Worm (Caenorhabditis elegans) whole organism, L3 larva: ENCODE measurements around the gene F53H2.3.

Source experiments
- ceh-28 ChIP-seq: fragments of 150-350 bp; optimal IDR thresholded peaks from 2 replicates; lab custom pipeline; 2014; ENCODE audit warnings: missing biosample characterization, missing genetic modification reagents, missing genetic modification characterization
- fos-1 ChIP-seq: fragments of 150-350 bp; optimal IDR thresholded peaks from 2 replicates; lab custom pipeline; 2014; ENCODE audit warnings: missing biosample characterization, missing genetic modification characterization
- lin-15B ChIP-seq: fragments of 150-350 bp; optimal IDR thresholded peaks from 2 replicates; lab custom pipeline; 2014; ENCODE audit warnings: missing biosample characterization, missing genetic modification characterization
- lin-39 ChIP-seq: fragments of 150-350 bp; optimal IDR thresholded peaks from 2 replicates; lab custom pipeline; 2018; ENCODE audit warnings: missing biosample characterization, missing genetic modification reagents, missing genetic modification characterization
- mml-1 ChIP-seq: fragments of 150-350 bp; sonication (generic microtip); optimal IDR thresholded peaks from 3 replicates; lab custom pipeline; 2014; ENCODE audit warnings: missing biosample characterization, missing genetic modification characterization
- nhr-76 ChIP-seq: fragments of 150-350 bp; sonication (generic microtip); optimal IDR thresholded peaks from 5 replicates; lab custom pipeline; 2014; ENCODE audit warnings: missing biosample characterization, missing genetic modification characterization
- pqm-1 ChIP-seq: fragments of 150-350 bp; optimal IDR thresholded peaks from 2 replicates; lab custom pipeline; 2017; ENCODE audit warnings: missing biosample characterization, missing genetic modification characterization, inconsistent platforms
- unc-39 ChIP-seq: sonication (generic microtip); optimal IDR thresholded peaks from 4 replicates; lab custom pipeline; 2017; ENCODE audit warnings: missing biosample characterization, missing genetic modification characterization
- zag-1 ChIP-seq: fragments of 150-350 bp; optimal IDR thresholded peaks from 2 replicates; lab custom pipeline; 2014; ENCODE audit warnings: missing biosample characterization, missing genetic modification characterization
- ztf-11 ChIP-seq: fragments of 150-350 bp; optimal IDR thresholded peaks from 2 replicates; lab custom pipeline; 2014; ENCODE audit warnings: missing biosample characterization, missing genetic modification characterization
- ztf-4 ChIP-seq: fragments of 150-350 bp; optimal IDR thresholded peaks from 2 replicates; lab custom pipeline; 2014; ENCODE audit warnings: missing biosample characterization, missing genetic modification characterization

DNA sequence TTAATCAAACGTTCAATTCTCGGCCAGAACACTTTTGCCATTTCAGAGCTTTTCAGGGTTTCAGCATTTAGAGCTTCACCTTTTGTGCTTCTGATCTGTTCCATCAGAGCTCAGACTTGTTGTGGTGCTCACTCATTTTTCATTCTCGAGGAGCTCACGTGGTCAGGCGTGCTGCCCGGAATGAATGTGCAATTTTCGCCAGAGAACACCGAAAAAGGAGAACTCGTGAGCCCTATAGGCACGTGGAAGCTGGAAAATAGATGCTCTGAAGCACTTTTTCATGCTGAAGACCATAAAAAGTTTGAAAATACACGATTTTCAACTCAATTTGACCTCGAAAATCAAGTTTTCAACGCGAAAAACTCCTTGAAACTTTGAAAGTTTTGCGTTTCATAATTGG is 8.1 kb upstream of the F53H2.3 start:
- TF ChIP-seq ztf-11 (tag; lab: Kevin White, UChicago) (no peak), zag-1 (tag; lab: Kevin White, UChicago) (no peak), ceh-28 (no peak), fos-1 (tag; lab: Kevin White, UChicago) (no peak), ztf-4 (tag; lab: Kevin White, UChicago) (no peak), lin-39 (tag; lab: Kevin White, UChicago) (no peak), mml-1 (no peak), unc-39 (tag; lab: Kevin White, UChicago) (no peak), lin-15B (no peak), nhr-76 (tag; lab: Kevin White, UChicago) (no peak), pqm-1 (tag; lab: Kevin White, UChicago) (no peak)
